Worm (Caenorhabditis elegans): ENCODE data around the gene josd-1.

ce11 chrIII:2879703-2880102 is 43.3 kb downstream of the josd-1 start:
- TF ChIP-seq hsf-1 (GFP tag; IDR thresholded peaks at IDR 0.05) (no peak), aptf-2 (GFP tag; conservative IDR thresholded peaks at IDR 0.05) (no peak), rec-8 (tag; optimal IDR thresholded peaks at IDR 0.05) (no peak), nfya-1 (tag; optimal IDR thresholded peaks at IDR 0.05; ENCODE audit: borderline replicate concordance, insufficient read depth) (no peak), lin-35 (GFP tag; optimal IDR thresholded peaks at IDR 0.05) (no peak), ztf-25 (GFP tag; IDR thresholded peaks at IDR 0.05) (no peak)
